Worm (Caenorhabditis elegans) whole organism, L4 larva: ENCODE data around the gene skr-21.

Experiments used
- F10B5.3 ChIP-seq: sonication (generic microtip); optimal IDR thresholded peaks from 2 replicates; lab custom pipeline; 2016; ENCODE audit warnings: mild to moderate bottlenecking, missing genetic modification characterization, missing compliant biosample characterization
- F49E8.2 ChIP-seq: sonication (generic microtip); optimal IDR thresholded peaks from 2 replicates; lab custom pipeline; 2016; ENCODE audit warnings: missing compliant biosample characterization, mild to moderate bottlenecking, missing genetic modification characterization, borderline replicate concordance
- Y75B8A.6 ChIP-seq: fragments of 200-800 bp; sonication (Bioruptor generic); IDR thresholded peaks from 2 replicates; pipeline ENCODE4 v1.3.6; 2022; ENCODE audit warnings: missing genetic modification reagents, missing genetic modification characterization, missing compliant biosample characterization
- ZK546.5 ChIP-seq, 2 experiments: sonication (generic microtip); optimal IDR thresholded peaks; 2 replicates each; lab custom pipeline; 2017; ENCODE audit warnings: missing biosample characterization in 2 of 2, missing genetic modification characterization in 2 of 2
- aly-2 ChIP-seq: sonication (generic microtip); optimal IDR thresholded peaks from 2 replicates; lab custom pipeline; 2018; ENCODE audit warnings: missing biosample characterization, missing genetic modification characterization
- ctbp-1 ChIP-seq: fragments of 200-800 bp; sonication (Bioruptor generic); IDR thresholded peaks from 2 replicates; pipeline ENCODE4 v1.3.6; 2022; ENCODE audit warnings: missing genetic modification reagents, missing genetic modification characterization, missing compliant biosample characterization
- hlh-30 ChIP-seq: sonication (generic microtip); optimal IDR thresholded peaks from 2 replicates; lab custom pipeline; 2017; ENCODE audit warnings: antibody characterized with exemption, mild to moderate bottlenecking, missing genetic modification characterization, missing compliant biosample characterization; ENCODE audit not compliant: insufficient read depth
- mes-2 ChIP-seq: sonication (generic microtip); optimal IDR thresholded peaks from 2 replicates; lab custom pipeline; 2016; ENCODE audit warnings: missing genotype, mild to moderate bottlenecking, missing genetic modification characterization, missing compliant biosample characterization; ENCODE audit not compliant: poor library complexity, severe bottlenecking
- nhr-237 ChIP-seq: sonication (generic microtip); optimal IDR thresholded peaks from 2 replicates; lab custom pipeline; 2017; ENCODE audit warnings: missing biosample characterization, missing genetic modification characterization
- nhr-25 ChIP-seq: sonication (generic microtip); optimal IDR thresholded peaks from 2 replicates; lab custom pipeline; 2017; ENCODE audit warnings: missing genetic modification characterization, mild to moderate bottlenecking, missing compliant biosample characterization, antibody characterized with exemption, moderate library complexity, borderline replicate concordance; ENCODE audit not compliant: insufficient read depth
- skn-1 ChIP-seq: fragments of 150-350 bp; optimal IDR thresholded peaks from 2 replicates; lab custom pipeline; 2014; ENCODE audit warnings: missing biosample characterization, missing genetic modification characterization
- unc-130 ChIP-seq: sonication (generic microtip); optimal IDR thresholded peaks from 2 replicates; lab custom pipeline; 2016; ENCODE audit warnings: missing genetic modification reagents, missing genetic modification characterization, missing compliant biosample characterization
- unc-62 ChIP-seq, 3 experiments: fragments of 150-350 bp in 1 of 3; sonication (generic microtip); optimal IDR thresholded peaks in 2 of 3; peaks in 1 of 3; 1 replicate in 1 of 3; 2 replicates in 2 of 3; lab custom pipeline; 2014 to 2017; ENCODE audit warnings: missing biosample characterization in 3 of 3, missing genetic modification characterization in 3 of 3, missing genetic modification reagents in 3 of 3, missing genotype in 1 of 3

- no peak for TF ChIP-seq aly-2
- TF ChIP-seq ctbp-1 (GFP tag; lab: Robert Waterston, UW), result no peak
- TF ChIP-seq F49E8.2 (tag; lab: Kevin White, UChicago), result no peak
- TF ChIP-seq Y75B8A.6 (GFP tag; lab: Robert Waterston, UW), result no peak
- TF ChIP-seq mes-2, result no peak
- no peak for TF ChIP-seq ZK546.5 (tag; optimal IDR thresholded peaks at IDR 0.05; lab: Kevin White, UChicago)
- TF ChIP-seq nhr-237 (tag; lab: Kevin White, UChicago), result no peak
- no peak for TF ChIP-seq unc-62 (GFP tag; optimal IDR thresholded peaks at IDR 0.05 in 1 of 2; lab: Kevin White, UChicago)
- no peak for TF ChIP-seq unc-62 (tag; optimal IDR thresholded peaks at IDR 0.05; lab: Kevin White, UChicago)
- no peak for TF ChIP-seq skn-1 (tag; lab: Kevin White, UChicago)
- no peak for TF ChIP-seq nhr-25
- TF ChIP-seq unc-130 (GFP tag; lab: Kevin White, UChicago), result no peak
- TF ChIP-seq hlh-30, result no peak
- TF ChIP-seq F10B5.3 (tag; lab: Kevin White, UChicago), result no peak
Observed at ce11 chrX:13178347-13178746, 48.1 kb downstream of the skr-21 start, which contains the start of gene nlp-3.
